Worm (Caenorhabditis elegans) whole organism, L4 larva: ENCODE data around the gene aakg-1.

Experiments
- mxl-3 ChIP-seq: fragments of 200-800 bp; sonication (Bioruptor generic); optimal IDR thresholded peaks from 2 replicates; lab custom pipeline; 2018; ENCODE audit warnings: mild to moderate bottlenecking, missing genetic modification characterization, missing compliant biosample characterization
- nhr-77 ChIP-seq: fragments of 150-350 bp; optimal IDR thresholded peaks from 2 replicates; lab custom pipeline; 2014; ENCODE audit warnings: missing biosample characterization, missing genetic modification characterization

DNA sequence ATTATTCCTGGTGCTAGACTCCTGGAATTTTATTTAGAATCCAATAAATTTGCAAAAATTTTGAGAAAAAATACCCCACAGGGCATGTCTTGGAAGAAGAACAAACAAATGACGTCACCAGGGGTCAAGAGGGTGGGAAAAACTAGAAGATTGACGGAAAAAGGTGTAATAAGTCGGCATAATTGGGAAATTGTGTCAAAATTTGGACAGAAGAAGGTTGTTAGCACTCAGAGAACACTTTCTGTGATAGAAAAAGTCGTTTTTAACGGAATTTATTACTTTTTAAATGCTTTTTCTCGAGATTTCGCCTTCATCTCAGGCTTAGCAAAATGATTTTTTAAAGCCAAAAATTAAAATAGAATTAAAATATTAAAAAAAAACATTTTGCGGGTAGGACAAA, 32.1 kb upstream of the aakg-1 start:
- TF ChIP-seq mxl-3 (GFP tag; lab: Kevin White, UChicago) (no peak), nhr-77 (tag; lab: Kevin White, UChicago) (no peak)
